Worm (Caenorhabditis elegans) whole organism, young adult: ENCODE measurements around the gene abts-4.

Source experiments
- B0035.1 ChIP-seq: sonication (generic microtip); optimal IDR thresholded peaks from 2 replicates; lab custom pipeline; 2016; ENCODE audit warnings: missing genetic modification characterization, mild to moderate bottlenecking, missing compliant biosample characterization, missing genotype, missing genetic modification reagents
- D2030.7 ChIP-seq: fragments of 200-800 bp; sonication (Bioruptor generic); IDR thresholded peaks from 2 replicates; pipeline ENCODE4 v1.3.6; 2022; ENCODE audit warnings: missing genetic modification reagents, missing genetic modification characterization, missing compliant biosample characterization
- F37B4.10 ChIP-seq: fragments of 200-800 bp; sonication (Bioruptor generic); IDR thresholded peaks from 2 replicates; pipeline ENCODE4 v1.3.6; 2022; ENCODE audit warnings: missing genetic modification characterization, missing compliant biosample characterization
- F39B2.1 ChIP-seq: fragments of 200-800 bp; sonication (Bioruptor generic); IDR thresholded peaks from 2 replicates; pipeline ENCODE4 v1.3.6; 2022; ENCODE audit warnings: missing genetic modification reagents, missing genetic modification characterization, missing compliant biosample characterization
- K11D2.4 ChIP-seq: fragments of 200-800 bp; sonication (Bioruptor generic); IDR thresholded peaks from 2 replicates; pipeline ENCODE4 v1.3.6; 2022; ENCODE audit warnings: missing genetic modification reagents, missing genetic modification characterization, missing compliant biosample characterization
- T26A5.8 ChIP-seq: sonication (generic microtip); optimal IDR thresholded peaks from 2 replicates; lab custom pipeline; 2016; ENCODE audit warnings: missing genetic modification characterization, missing compliant biosample characterization
- Y67H2A.10 ChIP-seq: fragments of 200-800 bp; sonication (Bioruptor generic); conservative IDR thresholded peaks from 2 replicates; pipeline ENCODE4 v1.3.6; 2022; ENCODE audit warnings: missing genetic modification reagents, missing genetic modification characterization, missing compliant biosample characterization
- akir-1 ChIP-seq: fragments of 200-800 bp; sonication (Bioruptor generic); optimal IDR thresholded peaks from 2 replicates; lab custom pipeline; 2018; ENCODE audit warnings: mild to moderate bottlenecking, missing genetic modification characterization, moderate library complexity, missing compliant biosample characterization
- aptf-3 ChIP-seq: fragments of 200-800 bp; sonication (Bioruptor generic); IDR thresholded peaks from 2 replicates; pipeline ENCODE4 v1.3.6; 2022; ENCODE audit warnings: missing genetic modification characterization, missing compliant biosample characterization
- atf-7 ChIP-seq: sonication (generic microtip); optimal IDR thresholded peaks from 2 replicates; lab custom pipeline; 2017; ENCODE audit warnings: mild to moderate bottlenecking, missing genetic modification characterization, missing compliant biosample characterization
- attf-3 ChIP-seq: fragments of 200-800 bp; sonication (Bioruptor generic); conservative IDR thresholded peaks from 2 replicates; pipeline ENCODE4 v1.3.6; 2022; ENCODE audit warnings: missing genetic modification reagents, missing genetic modification characterization, missing compliant biosample characterization
- bed-2 ChIP-seq: fragments of 200-800 bp; sonication (Bioruptor generic); IDR thresholded peaks from 2 replicates; pipeline ENCODE4 v1.3.6; 2022; ENCODE audit warnings: missing genetic modification reagents, missing genetic modification characterization, missing compliant biosample characterization
- cebp-1 ChIP-seq, 2 experiments: fragments of 200-800 bp in 1 of 2; sonication (Bioruptor generic) in 1 of 2; sonication (generic microtip) in 1 of 2; IDR thresholded peaks in 1 of 2; optimal IDR thresholded peaks in 1 of 2; 2 replicates each; pipeline versions ENCODE4 v1.3.6 to Lab custom; 2017 to 2022; ENCODE audit warnings: missing compliant biosample characterization in 2 of 2, missing genetic modification characterization in 2 of 2, mild to moderate bottlenecking in 1 of 2, missing genetic modification reagents in 1 of 2, moderate library complexity in 1 of 2
- ceh-27 ChIP-seq: fragments of 200-800 bp; sonication (Bioruptor generic); optimal IDR thresholded peaks from 2 replicates; lab custom pipeline; 2018; ENCODE audit warnings: mild to moderate bottlenecking, missing genetic modification characterization, moderate library complexity, missing compliant biosample characterization
- ceh-58 ChIP-seq: fragments of 200-800 bp; sonication (Bioruptor generic); IDR thresholded peaks from 2 replicates; pipeline ENCODE4 v1.3.6; 2022; ENCODE audit warnings: missing genetic modification characterization, missing compliant biosample characterization
- chd-7 ChIP-seq: sonication (generic microtip); optimal IDR thresholded peaks from 2 replicates; lab custom pipeline; 2016; ENCODE audit warnings: mild to moderate bottlenecking, missing genetic modification characterization, moderate library complexity, missing compliant biosample characterization
- die-1 ChIP-seq: sonication (generic microtip); optimal IDR thresholded peaks from 2 replicates; lab custom pipeline; 2016; ENCODE audit warnings: missing genotype, mild to moderate bottlenecking, missing genetic modification characterization, missing compliant biosample characterization
- dox-1 ChIP-seq: fragments of 200-800 bp; sonication (Bioruptor generic); IDR thresholded peaks from 2 replicates; pipeline ENCODE4 v1.3.6; 2022; ENCODE audit warnings: missing genetic modification reagents, missing genetic modification characterization, missing compliant biosample characterization
- dpl-1 ChIP-seq: fragments of 150-350 bp; optimal IDR thresholded peaks from 2 replicates; lab custom pipeline; 2014; ENCODE audit warnings: missing biosample characterization, missing genetic modification reagents, missing genetic modification characterization
- egl-44 ChIP-seq: fragments of 200-800 bp; sonication (Bioruptor generic); IDR thresholded peaks from 2 replicates; pipeline ENCODE4 v1.3.6; 2022; ENCODE audit warnings: missing genetic modification reagents, missing genetic modification characterization, missing compliant biosample characterization
- fkh-3 ChIP-seq: sonication (generic microtip); optimal IDR thresholded peaks from 2 replicates; lab custom pipeline; 2016; ENCODE audit warnings: mild to moderate bottlenecking, missing genetic modification characterization, missing compliant biosample characterization
- hlh-12 ChIP-seq: sonication (generic microtip); optimal IDR thresholded peaks from 2 replicates; lab custom pipeline; 2016; ENCODE audit warnings: missing genetic modification characterization, missing compliant biosample characterization
- hmg-20 ChIP-seq: fragments of 200-800 bp; sonication (Bioruptor generic); IDR thresholded peaks from 2 replicates; pipeline ENCODE4 v1.3.6; 2022; ENCODE audit warnings: missing genetic modification reagents, missing genetic modification characterization, missing compliant biosample characterization
- let-607 ChIP-seq, 2 experiments: fragments of 200-800 bp in 1 of 2; sonication (Bioruptor generic) in 1 of 2; sonication (generic microtip) in 1 of 2; optimal IDR thresholded peaks; 2 replicates each; lab custom pipeline; 2016 to 2018; ENCODE audit warnings: mild to moderate bottlenecking in 2 of 2, missing compliant biosample characterization in 2 of 2, missing genetic modification characterization in 2 of 2, moderate library complexity in 2 of 2, missing genotype in 1 of 2
- lin-26 ChIP-seq: fragments of 200-800 bp; sonication (Bioruptor generic); IDR thresholded peaks from 2 replicates; pipeline ENCODE4 v1.3.6; 2022; ENCODE audit warnings: missing genetic modification reagents, missing genetic modification characterization, missing compliant biosample characterization
- lin-40 ChIP-seq: sonication (generic microtip); optimal IDR thresholded peaks from 2 replicates; lab custom pipeline; 2016; ENCODE audit warnings: missing genetic modification characterization, mild to moderate bottlenecking, missing compliant biosample characterization, missing genotype, missing genetic modification reagents
- lin-54 ChIP-seq: fragments of 200-800 bp; sonication (Bioruptor generic); optimal IDR thresholded peaks from 2 replicates; lab custom pipeline; 2018; ENCODE audit warnings: mild to moderate bottlenecking, missing genetic modification characterization, missing compliant biosample characterization
- lir-1 ChIP-seq: fragments of 200-800 bp; sonication (Bioruptor generic); conservative IDR thresholded peaks from 2 replicates; pipeline ENCODE4 v1.3.6; 2022; ENCODE audit warnings: missing genetic modification reagents, missing genetic modification characterization, missing compliant biosample characterization
- lsl-1 ChIP-seq: fragments of 200-800 bp; sonication (Bioruptor generic); optimal IDR thresholded peaks from 2 replicates; lab custom pipeline; 2018; ENCODE audit warnings: mild to moderate bottlenecking, missing genetic modification characterization, moderate library complexity, missing compliant biosample characterization
- lsy-27 ChIP-seq: sonication (generic microtip); optimal IDR thresholded peaks from 2 replicates; lab custom pipeline; 2017; ENCODE audit warnings: missing genetic modification characterization, mild to moderate bottlenecking, missing compliant biosample characterization, antibody characterized with exemption, missing genotype, borderline replicate concordance; ENCODE audit not compliant: insufficient read depth
- madf-10 ChIP-seq: sonication (generic microtip); optimal IDR thresholded peaks from 2 replicates; lab custom pipeline; 2016; ENCODE audit warnings: mild to moderate bottlenecking, missing genetic modification characterization, missing compliant biosample characterization
- mel-28 ChIP-seq: sonication (generic microtip); optimal IDR thresholded peaks from 2 replicates; lab custom pipeline; 2016; ENCODE audit warnings: borderline replicate concordance, mild to moderate bottlenecking, missing genetic modification characterization, missing compliant biosample characterization
- mes-4 ChIP-seq: sonication (generic microtip); optimal IDR thresholded peaks from 2 replicates; lab custom pipeline; 2016; ENCODE audit warnings: missing genotype, missing genetic modification characterization, missing compliant biosample characterization
- nfyb-1 ChIP-seq: fragments of 200-800 bp; sonication (Bioruptor generic); IDR thresholded peaks from 2 replicates; pipeline ENCODE4 v1.3.6; 2022; ENCODE audit warnings: missing genetic modification reagents, missing genetic modification characterization, missing compliant biosample characterization
- nhr-90 ChIP-seq: sonication (generic microtip); optimal IDR thresholded peaks from 2 replicates; lab custom pipeline; 2016; ENCODE audit warnings: missing genotype, mild to moderate bottlenecking, missing genetic modification characterization, missing compliant biosample characterization
- pha-4 ChIP-seq: fragments of 150-350 bp; sonication (generic microtip); optimal IDR thresholded peaks from 2 replicates; lab custom pipeline; 2014; ENCODE audit warnings: missing biosample characterization, missing genetic modification reagents, missing genetic modification characterization
- rcor-1 ChIP-seq: fragments of 200-800 bp; sonication (Bioruptor generic); IDR thresholded peaks from 2 replicates; pipeline ENCODE4 v1.3.6; 2022; ENCODE audit warnings: missing genetic modification reagents, missing genetic modification characterization, missing compliant biosample characterization
- rec-8 ChIP-seq, 2 experiments: sonication (generic microtip); optimal IDR thresholded peaks; 2 replicates each; lab custom pipeline; 2016; ENCODE audit warnings: mild to moderate bottlenecking in 2 of 2, missing genetic modification characterization in 2 of 2, missing genetic modification reagents in 2 of 2, missing genotype in 2 of 2, missing biosample characterization in 1 of 2, missing compliant biosample characterization in 1 of 2, moderate library complexity in 1 of 2
- repo-1 ChIP-seq: sonication (generic microtip); optimal IDR thresholded peaks from 2 replicates; lab custom pipeline; 2017; ENCODE audit warnings: mild to moderate bottlenecking, missing genetic modification characterization, missing compliant biosample characterization
- sdz-38 ChIP-seq: sonication (generic microtip); optimal IDR thresholded peaks from 2 replicates; lab custom pipeline; 2016; ENCODE audit warnings: missing genotype, missing genetic modification characterization, missing compliant biosample characterization
- sptf-2 ChIP-seq: fragments of 200-800 bp; sonication (Bioruptor generic); optimal IDR thresholded peaks from 2 replicates; lab custom pipeline; 2018; ENCODE audit warnings: mild to moderate bottlenecking, missing genetic modification characterization, missing compliant biosample characterization
- tlf-1 ChIP-seq: fragments of 200-800 bp; sonication (Bioruptor generic); optimal IDR thresholded peaks from 2 replicates; lab custom pipeline; 2018; ENCODE audit warnings: mild to moderate bottlenecking, missing genetic modification characterization, missing compliant biosample characterization
- unc-62 ChIP-seq: fragments of 150-350 bp; optimal IDR thresholded peaks from 2 replicates; lab custom pipeline; 2014; ENCODE audit warnings: missing biosample characterization, missing genetic modification reagents, missing genetic modification characterization
- zim-3 ChIP-seq: sonication (generic microtip); optimal IDR thresholded peaks from 2 replicates; lab custom pipeline; 2017; ENCODE audit warnings: mild to moderate bottlenecking, missing genetic modification characterization, moderate library complexity, missing compliant biosample characterization
- ztf-22 ChIP-seq: fragments of 200-800 bp; sonication (Bioruptor generic); optimal IDR thresholded peaks from 2 replicates; lab custom pipeline; 2018; ENCODE audit warnings: mild to moderate bottlenecking, missing genetic modification characterization, moderate library complexity, missing compliant biosample characterization
- ztf-28 ChIP-seq: fragments of 200-800 bp; sonication (Bioruptor generic); IDR thresholded peaks from 2 replicates; pipeline ENCODE4 v1.3.6; 2022; ENCODE audit warnings: missing genetic modification reagents, missing genetic modification characterization, missing compliant biosample characterization
- ztf-3 ChIP-seq: fragments of 200-800 bp; sonication (Bioruptor generic); optimal IDR thresholded peaks from 2 replicates; lab custom pipeline; 2018; ENCODE audit warnings: mild to moderate bottlenecking, missing genetic modification characterization, missing compliant biosample characterization
- ztf-6 ChIP-seq: fragments of 200-800 bp; sonication (Bioruptor generic); IDR thresholded peaks from 2 replicates; pipeline ENCODE4 v1.3.6; 2022; ENCODE audit warnings: missing genetic modification reagents, missing genetic modification characterization, missing compliant biosample characterization

Gene abts-4

ce11 chrX:6743853-6744346 lies 17.6 kb downstream of the abts-4 start (continued):
- TF ChIP-seq unc-62, result peak; percentile 42
- TF ChIP-seq rec-8 (tag; optimal IDR thresholded peaks at IDR 0.05; lab: Kevin White, UChicago), result no peak
- peak; percentile 95 for TF ChIP-seq atf-7 (tag; lab: Kevin White, UChicago)
- peak; percentile 82 for TF ChIP-seq nhr-90 (tag; lab: Kevin White, UChicago)
- TF ChIP-seq attf-3 (GFP tag; lab: Robert Waterston, UW), result no peak
- TF ChIP-seq lir-1, result peak; percentile 52; the same call in 1 of the 2 replicates
- peak; percentile 63 for TF ChIP-seq mel-28 (tag; lab: Kevin White, UChicago)
- peak; percentile 74 for TF ChIP-seq madf-10
- peak; percentile 90 for TF ChIP-seq tlf-1 (GFP tag; lab: Kevin White, UChicago)
- TF ChIP-seq sdz-38 (tag; lab: Kevin White, UChicago), result no peak
- TF ChIP-seq repo-1 (tag; lab: Kevin White, UChicago), result peak; percentile 92
- no peak for TF ChIP-seq aptf-3 (GFP tag; lab: Robert Waterston, UW)
- TF ChIP-seq ztf-28 (GFP tag; lab: Robert Waterston, UW), result no peak
- no peak for TF ChIP-seq F37B4.10 (GFP tag; lab: Robert Waterston, UW)
- TF ChIP-seq nfyb-1 (GFP tag; lab: Robert Waterston, UW), result peak; percentile 88
- peak; percentile 89 for TF ChIP-seq K11D2.4 (GFP tag; lab: Robert Waterston, UW)
- TF ChIP-seq dpl-1 (GFP tag; lab: Kevin White, UChicago), result no peak
- TF ChIP-seq lin-40 (tag; lab: Kevin White, UChicago), result peak; percentile 92
- TF ChIP-seq zim-3 (tag; lab: Kevin White, UChicago), result peak; percentile 84
- peak; percentile 84 for TF ChIP-seq lin-26 (GFP tag; lab: Robert Waterston, UW)
- no peak for TF ChIP-seq bed-2 (GFP tag; lab: Robert Waterston, UW)
- TF ChIP-seq B0035.1 (tag; lab: Kevin White, UChicago), result peak; percentile 77
- TF ChIP-seq akir-1, result peak; percentile 41
- peak; percentile 71 for TF ChIP-seq die-1
- TF ChIP-seq F39B2.1 (GFP tag; lab: Robert Waterston, UW), result no peak
- TF ChIP-seq hlh-12 (tag; lab: Kevin White, UChicago), result no peak
- peak; percentile 54 for TF ChIP-seq rcor-1 (GFP tag; lab: Robert Waterston, UW)
- peak; percentile 58 for TF ChIP-seq lin-54 (GFP tag; lab: Kevin White, UChicago)
- TF ChIP-seq ztf-6 (GFP tag; lab: Robert Waterston, UW), result no peak
- peak; percentile 37 to 60 for TF ChIP-seq let-607 (tag; optimal IDR thresholded peaks at IDR 0.05; lab: Kevin White, UChicago)
- TF ChIP-seq ztf-3, result peak; percentile 48
- TF ChIP-seq dox-1 (GFP tag; lab: Robert Waterston, UW), result peak; percentile 79
- TF ChIP-seq ztf-22 (GFP tag; lab: Kevin White, UChicago), result peak; percentile 94
- no peak for TF ChIP-seq T26A5.8 (tag; lab: Kevin White, UChicago)
- TF ChIP-seq D2030.7, result no peak
- peak; percentile 89 for TF ChIP-seq egl-44
- TF ChIP-seq hmg-20, result no peak
- TF ChIP-seq ceh-27 (GFP tag; lab: Kevin White, UChicago), result peak; percentile 79
- TF ChIP-seq chd-7 (tag; lab: Kevin White, UChicago), result peak; percentile 95
- peak; percentile 79; the same call in 1 of the 2 replicates for TF ChIP-seq cebp-1 (GFP tag; IDR thresholded peaks at IDR 0.05; lab: Robert Waterston, UW)
- peak; percentile 93 for TF ChIP-seq cebp-1 (tag; optimal IDR thresholded peaks at IDR 0.05; lab: Kevin White, UChicago)
- TF ChIP-seq lsy-27 (tag; lab: Kevin White, UChicago), result no peak
- no peak for TF ChIP-seq fkh-3 (tag; lab: Kevin White, UChicago)
- no peak for TF ChIP-seq lsl-1
- TF ChIP-seq Y67H2A.10 (GFP tag; lab: Robert Waterston, UW), result no peak
- peak; percentile 35 for TF ChIP-seq pha-4
- no peak for TF ChIP-seq ceh-58 (GFP tag; lab: Robert Waterston, UW)
- no peak for TF ChIP-seq sptf-2 (GFP tag; lab: Kevin White, UChicago)
- TF ChIP-seq mes-4 (tag; lab: Kevin White, UChicago), result no peak
